Fruit fly (Drosophila melanogaster): Measurements from ENCODE around the gene Hmgcl.
A peak's percentile ranks its signal among the peaks of the same experiment; 100 is the strongest.

The Hmgcl gene

dm6 chr2L:6956725-6957124, 3.5 kb upstream of the Hmgcl start, which contains the start of the genes CG13775 and CG3430 (continued):
- TF ChIP-seq CG42726 (GFP tag; IDR thresholded peaks at IDR 0.05; ENCODE audit: partially characterized antibody) = peak; percentile 66; the same call in 1 of the 2 replicates
- no peak for TF ChIP-seq C15 (GFP tag; IDR thresholded peaks at IDR 0.05)
- no peak for TF ChIP-seq ewg (GFP tag; optimal IDR thresholded peaks at IDR 0.05)
- no peak for TF ChIP-seq tup (GFP tag; optimal IDR thresholded peaks at IDR 0.05)
- no peak for TF ChIP-seq Lhr (GFP tag; optimal IDR thresholded peaks at IDR 0.05)
- peak; percentile 71 for TF ChIP-seq Adf1 (GFP tag; IDR thresholded peaks at IDR 0.05)
- TF ChIP-seq Tbp (GFP tag; optimal IDR thresholded peaks at IDR 0.05) = no peak
- 0 out of 2 replicates have a peak, but pooled peaks have one; percentile 45 for TF ChIP-seq seq (GFP tag; IDR thresholded peaks at IDR 0.05)
- TF ChIP-seq pita (GFP tag; optimal IDR thresholded peaks at IDR 0.05) = no peak
- peak; percentile 19 for TF ChIP-seq Xbp1 (GFP tag; optimal IDR thresholded peaks at IDR 0.05)
- TF ChIP-seq HLH4C (GFP tag; IDR thresholded peaks at IDR 0.05; ENCODE audit: partially characterized antibody) = peak; percentile 63
- TF ChIP-seq CG6683 (GFP tag; optimal IDR thresholded peaks at IDR 0.05) = no peak
- no peak for TF ChIP-seq CG11093 (GFP tag; IDR thresholded peaks at IDR 0.05)
- TF ChIP-seq slou (GFP tag; optimal IDR thresholded peaks at IDR 0.05) = no peak
- no peak for TF ChIP-seq lmd (GFP tag; IDR thresholded peaks at IDR 0.05)
- peak; percentile 57 for TF ChIP-seq CG13624 (GFP tag; optimal IDR thresholded peaks at IDR 0.05)
- TF ChIP-seq CG31388 (GFP tag; optimal IDR thresholded peaks at IDR 0.05) = no peak
- no peak for TF ChIP-seq CG9215 (GFP tag; IDR thresholded peaks at IDR 0.05)
- no peak for TF ChIP-seq CG4730 (GFP tag; IDR thresholded peaks at IDR 0.05)
- TF ChIP-seq fru (optimal IDR thresholded peaks at IDR 0.05) = no peak
- 0 out of 2 replicates have a peak, but pooled peaks have one; percentile 15 for TF ChIP-seq CG6272 (GFP tag; IDR thresholded peaks at IDR 0.05)
- no peak for TF ChIP-seq Hmx (GFP tag; optimal IDR thresholded peaks at IDR 0.05)
- TF ChIP-seq aop (GFP tag; IDR thresholded peaks at IDR 0.05) = peak; percentile 94
- TF ChIP-seq CG1647 (GFP tag; optimal IDR thresholded peaks at IDR 0.05) = no peak
- peak; percentile 71 for TF ChIP-seq CG34224 (GFP tag; IDR thresholded peaks at IDR 0.05; ENCODE audit: partially characterized antibody)
- TF ChIP-seq CG4424 (GFP tag; optimal IDR thresholded peaks at IDR 0.05) = peak; percentile 37
- no peak for TF ChIP-seq Side (GFP tag; optimal IDR thresholded peaks at IDR 0.05)
- no peak for TF ChIP-seq al (GFP tag; IDR thresholded peaks at IDR 0.05)
- no peak for TF ChIP-seq CG13296 (GFP tag; optimal IDR thresholded peaks at IDR 0.05)
- no peak for TF ChIP-seq Stat92E (GFP tag; optimal IDR thresholded peaks at IDR 0.05)
- TF ChIP-seq exex (tag; optimal IDR thresholded peaks at IDR 0.05) = no peak
- no peak for TF ChIP-seq fd96Cb (tag; optimal IDR thresholded peaks at IDR 0.05)
- TF ChIP-seq Gug (GFP tag; IDR thresholded peaks at IDR 0.05) = peak; percentile 16; the same call in 1 of the 4 replicates
- no peak for TF ChIP-seq fd64A (GFP tag; optimal IDR thresholded peaks at IDR 0.05)
- no peak for TF ChIP-seq jing (GFP tag; optimal IDR thresholded peaks at IDR 0.05)
- TF ChIP-seq GATAe (GFP tag; conservative IDR thresholded peaks at IDR 0.05) = no peak
- TF ChIP-seq wek (GFP tag; optimal IDR thresholded peaks at IDR 0.05) = no peak
- TF ChIP-seq usp (GFP tag; optimal IDR thresholded peaks at IDR 0.05) = no peak
- TF ChIP-seq grau (tag; optimal IDR thresholded peaks at IDR 0.05) = no peak
- peak; percentile 27 for TF ChIP-seq CG4617 (GFP tag; optimal IDR thresholded peaks at IDR 0.05; ENCODE audit: borderline replicate concordance)
- no peak for TF ChIP-seq CG10959 (GFP tag; IDR thresholded peaks at IDR 0.05)
- TF ChIP-seq CG30020 (tag; optimal IDR thresholded peaks at IDR 0.05) = peak; percentile 17
- TF ChIP-seq sr (GFP tag; IDR thresholded peaks at IDR 0.05) = no peak
- no peak for TF ChIP-seq B-H2 (GFP tag; optimal IDR thresholded peaks at IDR 0.05)
- TF ChIP-seq tin (GFP tag; optimal IDR thresholded peaks at IDR 0.05) = peak; percentile 7
- TF ChIP-seq btn (GFP tag; optimal IDR thresholded peaks at IDR 0.05) = no peak
- TF ChIP-seq CG2712 (tag; optimal IDR thresholded peaks at IDR 0.05) = no peak
- TF ChIP-seq sug (tag; optimal IDR thresholded peaks at IDR 0.05) = peak; percentile 22
- TF ChIP-seq Spps (tag; optimal IDR thresholded peaks at IDR 0.05) = no peak
- peak; percentile 27 for TF ChIP-seq Dad (GFP tag; optimal IDR thresholded peaks at IDR 0.05)
- peak; percentile 91 for TF ChIP-seq row (GFP tag; IDR thresholded peaks at IDR 0.05)
- TF ChIP-seq vfl (GFP tag; optimal IDR thresholded peaks at IDR 0.05) = peak; percentile 7
